Worm (Caenorhabditis elegans) whole organism, late embryonic: ENCODE measurements around the gene D1086.11.

Source experiments
- C08G9.2 ChIP-seq: sonication (generic microtip); optimal IDR thresholded peaks from 2 replicates; lab custom pipeline; 2016; ENCODE audit warnings: mild to moderate bottlenecking, missing genetic modification characterization, moderate library complexity, missing compliant biosample characterization
- C38D4.7 ChIP-seq: fragments of 200-800 bp; sonication (Bioruptor generic); optimal IDR thresholded peaks from 2 replicates; lab custom pipeline; 2018; ENCODE audit warnings: mild to moderate bottlenecking, missing genetic modification characterization, moderate library complexity, missing compliant biosample characterization
- F13H6.1 ChIP-seq: sonication (generic microtip); optimal IDR thresholded peaks from 2 replicates; lab custom pipeline; 2016; ENCODE audit warnings: missing genetic modification characterization, missing compliant biosample characterization
- K09A11.1 ChIP-seq: sonication (generic microtip); optimal IDR thresholded peaks from 2 replicates; lab custom pipeline; 2017; ENCODE audit warnings: antibody characterized with exemption, mild to moderate bottlenecking, missing genetic modification characterization, missing compliant biosample characterization; ENCODE audit not compliant: insufficient read depth
- T23F11.4 ChIP-seq: fragments of 200-800 bp; sonication (Bioruptor generic); optimal IDR thresholded peaks from 2 replicates; lab custom pipeline; 2018; ENCODE audit warnings: mild to moderate bottlenecking, missing genetic modification characterization, missing compliant biosample characterization
- Y22D7AL.16 ChIP-seq: sonication (generic microtip); optimal IDR thresholded peaks from 2 replicates; lab custom pipeline; 2016; ENCODE audit warnings: missing genetic modification characterization, missing compliant biosample characterization
- ama-1 ChIP-seq: fragments of 150-350 bp; optimal IDR thresholded peaks from 2 replicates; lab custom pipeline; 2014
- ceh-14 ChIP-seq: sonication (generic microtip); optimal IDR thresholded peaks from 2 replicates; lab custom pipeline; 2016; ENCODE audit warnings: missing genotype, missing genetic modification characterization, missing compliant biosample characterization
- ceh-18 ChIP-seq: sonication (generic microtip); optimal IDR thresholded peaks from 2 replicates; lab custom pipeline; 2016; ENCODE audit warnings: missing genetic modification characterization, missing compliant biosample characterization
- ceh-19 ChIP-seq: fragments of 200-800 bp; sonication (Bioruptor generic); optimal IDR thresholded peaks from 2 replicates; lab custom pipeline; 2018; ENCODE audit warnings: mild to moderate bottlenecking, missing genetic modification characterization, missing compliant biosample characterization
- ceh-45 ChIP-seq: fragments of 200-800 bp; sonication (Bioruptor generic); IDR thresholded peaks from 2 replicates; pipeline ENCODE4 v1.3.6; 2022; ENCODE audit warnings: missing genetic modification reagents, missing genetic modification characterization, missing compliant biosample characterization
- ceh-6 ChIP-seq: fragments of 200-800 bp; sonication (Bioruptor generic); optimal IDR thresholded peaks from 2 replicates; lab custom pipeline; 2018; ENCODE audit warnings: mild to moderate bottlenecking, missing genetic modification characterization, missing compliant biosample characterization
- che-1 ChIP-seq: sonication (generic microtip); optimal IDR thresholded peaks from 2 replicates; lab custom pipeline; 2016; ENCODE audit warnings: mild to moderate bottlenecking, missing genetic modification characterization, missing compliant biosample characterization
- dmd-4 ChIP-seq: sonication (generic microtip); optimal IDR thresholded peaks from 2 replicates; lab custom pipeline; 2016; ENCODE audit warnings: borderline replicate concordance, missing genetic modification characterization, missing compliant biosample characterization
- elt-2 ChIP-seq: sonication (generic microtip); optimal IDR thresholded peaks from 2 replicates; lab custom pipeline; 2016; ENCODE audit warnings: missing genetic modification reagents, missing genetic modification characterization, missing compliant biosample characterization
- eyg-1 ChIP-seq: sonication (generic microtip); optimal IDR thresholded peaks from 2 replicates; lab custom pipeline; 2016; ENCODE audit warnings: missing genotype, missing genetic modification characterization, missing compliant biosample characterization
- gmeb-2 ChIP-seq: sonication (generic microtip); optimal IDR thresholded peaks from 2 replicates; lab custom pipeline; 2016; ENCODE audit warnings: missing genetic modification characterization, inconsistent platforms, missing compliant biosample characterization
- hlh-15 ChIP-seq: sonication (generic microtip); optimal IDR thresholded peaks from 2 replicates; lab custom pipeline; 2016; ENCODE audit warnings: missing genetic modification characterization, missing compliant biosample characterization
- hlh-30 ChIP-seq: sonication (generic microtip); optimal IDR thresholded peaks from 2 replicates; lab custom pipeline; 2017; ENCODE audit warnings: antibody characterized with exemption, missing genetic modification characterization, missing compliant biosample characterization; ENCODE audit not compliant: insufficient read depth
- hlh-8 ChIP-seq: sonication (generic microtip); optimal IDR thresholded peaks from 2 replicates; lab custom pipeline; 2016; ENCODE audit warnings: missing genotype, missing genetic modification characterization, missing compliant biosample characterization
- lim-6 ChIP-seq: sonication (generic microtip); optimal IDR thresholded peaks from 2 replicates; lab custom pipeline; 2016; ENCODE audit warnings: missing genetic modification characterization, missing compliant biosample characterization
- madf-2 ChIP-seq: sonication (generic microtip); optimal IDR thresholded peaks from 2 replicates; lab custom pipeline; 2017; ENCODE audit warnings: missing genetic modification characterization, missing compliant biosample characterization
- nhr-232 ChIP-seq: sonication (generic microtip); optimal IDR thresholded peaks from 2 replicates; lab custom pipeline; 2016; ENCODE audit warnings: missing genetic modification characterization, missing compliant biosample characterization
- npax-4 ChIP-seq: sonication (generic microtip); optimal IDR thresholded peaks from 2 replicates; lab custom pipeline; 2016; ENCODE audit warnings: missing genetic modification characterization, missing compliant biosample characterization
- odd-2 ChIP-seq: sonication (generic microtip); optimal IDR thresholded peaks from 2 replicates; lab custom pipeline; 2017; ENCODE audit warnings: antibody characterized with exemption, mild to moderate bottlenecking, missing genetic modification characterization, missing compliant biosample characterization
- pat-9 ChIP-seq: fragments of 200-800 bp; sonication (Bioruptor generic); optimal IDR thresholded peaks from 2 replicates; lab custom pipeline; 2018; ENCODE audit warnings: mild to moderate bottlenecking, missing genetic modification characterization, moderate library complexity, missing compliant biosample characterization
- pax-1 ChIP-seq: fragments of 150-350 bp; optimal IDR thresholded peaks from 2 replicates; lab custom pipeline; 2014; ENCODE audit warnings: missing biosample characterization, missing genetic modification characterization
- pha-2 ChIP-seq: sonication (generic microtip); optimal IDR thresholded peaks from 2 replicates; lab custom pipeline; 2017; ENCODE audit warnings: mild to moderate bottlenecking, missing genetic modification characterization, missing compliant biosample characterization
- pqm-1 ChIP-seq: sonication (generic microtip); optimal IDR thresholded peaks from 2 replicates; lab custom pipeline; 2016; ENCODE audit warnings: missing genetic modification characterization, missing compliant biosample characterization
- pros-1 ChIP-seq: fragments of 150-350 bp; optimal IDR thresholded peaks from 2 replicates; lab custom pipeline; 2014; ENCODE audit warnings: missing biosample characterization, missing genetic modification reagents, missing genetic modification characterization
- ref-2 ChIP-seq: sonication (generic microtip); optimal IDR thresholded peaks from 2 replicates; lab custom pipeline; 2016; ENCODE audit warnings: missing genetic modification characterization, missing compliant biosample characterization
- rnt-1 ChIP-seq: sonication (generic microtip); optimal IDR thresholded peaks from 2 replicates; lab custom pipeline; 2016; ENCODE audit warnings: missing genetic modification characterization, missing compliant biosample characterization
- sox-2 ChIP-seq: fragments of 200-800 bp; sonication (Bioruptor generic); IDR thresholded peaks from 2 replicates; pipeline ENCODE4 v1.3.6; 2022; ENCODE audit warnings: missing genetic modification reagents, missing genetic modification characterization, missing compliant biosample characterization
- sox-4 ChIP-seq: sonication (generic microtip); optimal IDR thresholded peaks from 2 replicates; lab custom pipeline; 2017; ENCODE audit warnings: mild to moderate bottlenecking, missing genetic modification characterization, inconsistent platforms, missing compliant biosample characterization
- syd-9 ChIP-seq: sonication (generic microtip); optimal IDR thresholded peaks from 2 replicates; lab custom pipeline; 2016; ENCODE audit warnings: mild to moderate bottlenecking, missing genetic modification characterization, moderate library complexity, missing compliant biosample characterization
- zip-5 ChIP-seq: sonication (generic microtip); optimal IDR thresholded peaks from 2 replicates; lab custom pipeline; 2016; ENCODE audit warnings: missing genetic modification characterization, missing compliant biosample characterization

The D1086.11 gene

ce11 chrV:14083970-14084369 is 9.7 kb downstream of the D1086.11 start, which contains the start of gene D1086.7:
D1086.7 (plus strand) TSS chrV:14084270.
- TF ChIP-seq pat-9 (no peak), C38D4.7 (GFP tag; lab: Kevin White, UChicago) (no peak), pax-1 (tag; lab: Kevin White, UChicago) (no peak), elt-2 (no peak)

ce11 chrV:14085589-14085988 is 11.3 kb downstream of the D1086.11 start, which contains the start of gene D1086.18:
D1086.18 (plus strand) TSS chrV:14085889.
- no peak for TF ChIP-seq ceh-45
- no peak for TF ChIP-seq hlh-8 (tag; lab: Kevin White, UChicago)
- no peak for TF ChIP-seq syd-9
- TF ChIP-seq pha-2 (tag; lab: Kevin White, UChicago), result no peak
- TF ChIP-seq Y22D7AL.16 (tag; lab: Kevin White, UChicago), result no peak
- TF ChIP-seq elt-2, result no peak
- no peak for TF ChIP-seq gmeb-2 (tag; lab: Kevin White, UChicago)
- no peak for TF ChIP-seq C38D4.7 (GFP tag; lab: Kevin White, UChicago)
- TF ChIP-seq rnt-1 (tag; lab: Kevin White, UChicago), result no peak
- no peak for TF ChIP-seq K09A11.1 (tag; lab: Kevin White, UChicago)
- TF ChIP-seq ceh-14 (tag; lab: Kevin White, UChicago), result no peak
- no peak for TF ChIP-seq odd-2 (tag; lab: Kevin White, UChicago)
- no peak for TF ChIP-seq pros-1 (tag; lab: Kevin White, UChicago)

- TF ChIP-seq F13H6.1 (tag; lab: Kevin White, UChicago) (no peak), ceh-45 (no peak)
- TF ChIP-seq, all 69 proteins: peak for 0
These were observed 13.8 kb downstream of the D1086.11 start, which contains the start of gene D1086.19 for ce11 chrV:14088051-14088450. D1086.19 (plus strand) TSS chrV:14088351.

ce11 chrV:14090309-14090967 is 16.2 kb downstream of the D1086.11 start, which contains the start of the genes D1086.5 and him-5:
D1086.5 (minus strand) TSS chrV:14090359.
him-5 (plus strand) TSS chrV:14090426.
- TF ChIP-seq che-1 (tag; lab: Kevin White, UChicago), result no peak
- no peak for TF ChIP-seq T23F11.4
- no peak for TF ChIP-seq ceh-6 (GFP tag; lab: Kevin White, UChicago)
- TF ChIP-seq eyg-1 (tag; lab: Kevin White, UChicago), result no peak
- TF ChIP-seq ceh-45, result no peak
- TF ChIP-seq odd-2 (tag; lab: Kevin White, UChicago), result no peak
- TF ChIP-seq ref-2, result no peak
- TF ChIP-seq nhr-232, result no peak
- TF ChIP-seq madf-2 (tag; lab: Kevin White, UChicago), result no peak
- no peak for TF ChIP-seq dmd-4
- no peak for TF ChIP-seq pat-9
- TF ChIP-seq pqm-1 (tag; lab: Kevin White, UChicago), result no peak
- no peak for TF ChIP-seq ceh-14 (tag; lab: Kevin White, UChicago)
- TF ChIP-seq sox-2 (GFP tag; lab: Robert Waterston, UW), result no peak
- TF ChIP-seq zip-5 (tag; lab: Kevin White, UChicago), result no peak
- TF ChIP-seq hlh-15 (tag; lab: Kevin White, UChicago), result no peak
- TF ChIP-seq C38D4.7 (GFP tag; lab: Kevin White, UChicago), result no peak
- TF ChIP-seq, all 69 proteins: peak for 0

ce11 chrV:14092403-14092802 is 18.1 kb downstream of the D1086.11 start, which contains the start of gene D1086.3:
D1086.3 (plus strand) TSS chrV:14092792.
- TF ChIP-seq C08G9.2 (no peak), ama-1 (lab: Kevin White, UChicago) (peak; percentile 72), ceh-18 (tag; lab: Kevin White, UChicago) (no peak)

- no peak for TF ChIP-seq Y22D7AL.16 (tag; lab: Kevin White, UChicago)
- no peak for TF ChIP-seq npax-4 (tag; lab: Kevin White, UChicago)
- TF ChIP-seq ceh-14 (tag; lab: Kevin White, UChicago), result no peak
- no peak for TF ChIP-seq elt-2
- TF ChIP-seq pax-1 (tag; lab: Kevin White, UChicago), result no peak
- TF ChIP-seq rnt-1 (tag; lab: Kevin White, UChicago), result no peak
- TF ChIP-seq sox-2 (GFP tag; lab: Robert Waterston, UW), result no peak
- no peak for TF ChIP-seq ama-1 (lab: Kevin White, UChicago)
- TF ChIP-seq dmd-4, result no peak
- TF ChIP-seq che-1 (tag; lab: Kevin White, UChicago), result no peak
- TF ChIP-seq ceh-6 (GFP tag; lab: Kevin White, UChicago), result no peak
- no peak for TF ChIP-seq ceh-19 (GFP tag; lab: Kevin White, UChicago)
- no peak for TF ChIP-seq hlh-30 (tag; lab: Kevin White, UChicago)
- TF ChIP-seq C08G9.2, result no peak
- no peak for TF ChIP-seq lim-6 (tag; lab: Kevin White, UChicago)
- TF ChIP-seq sox-4 (tag; lab: Kevin White, UChicago), result no peak
- TF ChIP-seq ceh-45, result no peak
These were observed 19.5 kb downstream of the D1086.11 start, which contains the start of gene D1086.8 for ce11 chrV:14093805-14094204. D1086.8 (plus strand) TSS chrV:14094105.
